Fruit fly (Drosophila melanogaster) whole organism: ENCODE measurements around the gene CG6878.

Source experiments
- CG8478 ChIP-seq: fragments of >200 bp; optimal IDR thresholded peaks from 2 replicates; lab custom pipeline; 2018; ENCODE audit warnings: inconsistent platforms
- Dll ChIP-seq: fragments of >200 bp; optimal IDR thresholded peaks from 2 replicates; lab custom pipeline; 2017
- EcR ChIP-seq, 2 experiments: fragments of >200 bp; optimal IDR thresholded peaks; 2 replicates each; lab custom pipeline; 2017; ENCODE audit warnings: missing biosample characterization in 2 of 2, missing genetic modification characterization in 2 of 2, missing genetic modification reagents in 2 of 2
- pan ChIP-seq: fragments of >200 bp; optimal IDR thresholded peaks from 2 replicates; lab custom pipeline; 2017
- psq ChIP-seq: fragments of >200 bp; optimal IDR thresholded peaks from 2 replicates; lab custom pipeline; 2017
- usp ChIP-seq: fragments of >200 bp; optimal IDR thresholded peaks from 2 replicates; lab custom pipeline; 2017; ENCODE audit warnings: missing biosample characterization, missing genetic modification characterization, mixed read lengths

- no peak for TF ChIP-seq psq (lab: Kevin White, UChicago)
- no peak for TF ChIP-seq Dll (lab: Kevin White, UChicago)
- TF ChIP-seq EcR (GFP tag; optimal IDR thresholded peaks at IDR 0.05; lab: Kevin White, UChicago): no peak
- no peak for TF ChIP-seq CG8478 (lab: Kevin White, UChicago)
- TF ChIP-seq pan (lab: Kevin White, UChicago): no peak
- TF ChIP-seq usp (GFP tag; lab: Kevin White, UChicago): no peak
These were observed 36.4 kb downstream of the CG6878 start for dm6 chr3L:15197978-15198377.
